Worm (Caenorhabditis elegans): ENCODE data around the gene srh-283.

- TF ChIP-seq pag-3 (tag; optimal IDR thresholded peaks at IDR 0.05; ENCODE audit: borderline replicate concordance) (no peak), dve-1 (tag; optimal IDR thresholded peaks at IDR 0.05) (no peak), Y22D7AL.16 (tag; optimal IDR thresholded peaks at IDR 0.05) (no peak), dmd-4 (tag; optimal IDR thresholded peaks at IDR 0.05; ENCODE audit: borderline replicate concordance) (no peak), zip-5 (tag; optimal IDR thresholded peaks at IDR 0.05) (no peak), ets-4 (tag; optimal IDR thresholded peaks at IDR 0.05) (no peak), fkh-10 (GFP tag; optimal IDR thresholded peaks at IDR 0.05) (no peak), hlh-15 (tag; optimal IDR thresholded peaks at IDR 0.05) (no peak), hlh-13 (GFP tag; optimal IDR thresholded peaks at IDR 0.05) (no peak)
These were observed 43.4 kb upstream of the srh-283 start for ce11 chrV:17721709-17722108.

Data from whole organism, late embryonic.